Worm (Caenorhabditis elegans): Measurements from ENCODE around the gene Y62F5A.10.

The Y62F5A.10 gene

ce11 chrII:11537606-11538016 lies 16.2 kb downstream of the Y62F5A.10 start:
- TF ChIP-seq M03D4.4 (tag; optimal IDR thresholded peaks at IDR 0.05): peak; percentile 34
- peak; percentile 27 for TF ChIP-seq mls-2 (tag; optimal IDR thresholded peaks at IDR 0.05)
- no peak for TF ChIP-seq nhr-237 (tag; optimal IDR thresholded peaks at IDR 0.05)
- TF ChIP-seq ceh-83 (GFP tag; optimal IDR thresholded peaks at IDR 0.05): peak; percentile 86
- peak; percentile 35 for TF ChIP-seq tbx-8 (GFP tag; optimal IDR thresholded peaks at IDR 0.05)
- peak; percentile 60 for TF ChIP-seq sem-2 (GFP tag; optimal IDR thresholded peaks at IDR 0.05)

DNA sequence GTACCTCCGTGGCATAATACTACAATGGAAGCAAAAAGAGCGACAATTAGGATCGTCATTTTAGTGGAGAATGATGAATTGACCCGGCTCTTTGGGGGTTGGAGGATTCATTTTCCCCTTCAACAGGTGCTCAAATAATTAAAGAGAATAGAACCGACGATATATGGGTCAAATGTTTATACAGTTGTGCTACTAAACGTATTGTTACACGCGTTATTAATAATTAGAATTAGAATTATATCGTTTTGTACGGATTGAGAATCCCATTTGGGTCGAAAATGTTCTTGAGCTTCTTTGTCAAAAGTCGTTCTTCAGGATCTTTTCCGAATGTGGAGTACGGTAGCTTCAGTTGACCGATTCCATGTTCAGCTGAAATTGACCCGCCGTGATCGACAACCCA lies 17.3 kb downstream of the Y62F5A.10 start, which contains the start of gene Y62F5A.9:
Gene Y62F5A.9 (minus strand): TSS at position 101 of the 400 bp plus-strand sequence.
- TF ChIP-seq flh-1 (GFP tag; optimal IDR thresholded peaks at IDR 0.05) (no peak), lsy-2 (tag; optimal IDR thresholded peaks at IDR 0.05) (peak; percentile 4)

DNA sequence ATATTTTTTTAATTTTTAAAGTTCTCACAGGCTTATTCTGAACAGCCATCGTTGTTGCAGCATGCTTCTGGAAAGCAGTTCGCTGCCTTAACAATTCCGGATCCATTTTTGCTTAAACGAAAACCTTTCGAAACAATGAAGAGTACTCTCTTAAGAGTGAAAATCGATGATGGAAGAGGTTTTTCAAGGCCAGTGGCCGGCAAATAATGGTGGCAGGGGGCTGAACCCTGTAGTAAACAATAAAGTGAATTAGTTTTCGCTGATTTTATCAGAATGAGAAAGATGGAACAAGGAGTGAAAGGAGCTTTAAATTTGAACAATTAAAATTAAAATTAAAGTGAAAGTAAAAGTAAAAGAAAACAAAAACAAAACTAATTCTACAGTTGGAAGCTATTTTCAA lies 21.0 kb downstream of the Y62F5A.10 start, which contains the start of gene gtf-2E2:
Gene gtf-2E2 (minus strand): TSS at position 111 of the 400 bp plus-strand sequence.
- no peak for TF ChIP-seq blmp-1 (tag; optimal IDR thresholded peaks at IDR 0.05)
- no peak for TF ChIP-seq nhr-237 (tag; optimal IDR thresholded peaks at IDR 0.05)
- TF ChIP-seq sptf-1 (tag; optimal IDR thresholded peaks at IDR 0.05): peak; percentile 58
- TF ChIP-seq mls-2 (tag; optimal IDR thresholded peaks at IDR 0.05): no peak
- no peak for TF ChIP-seq pha-4 (tag; optimal IDR thresholded peaks at IDR 0.05)
- no peak for TF ChIP-seq ceh-83 (GFP tag; optimal IDR thresholded peaks at IDR 0.05)
- TF ChIP-seq nhr-28 (tag; optimal IDR thresholded peaks at IDR 0.05): no peak
- no peak for TF ChIP-seq nhr-2 (tag; optimal IDR thresholded peaks at IDR 0.05)
- TF ChIP-seq lsy-2 (tag; optimal IDR thresholded peaks at IDR 0.05): peak; percentile 8
- no peak for TF ChIP-seq elt-3 (tag; optimal IDR thresholded peaks at IDR 0.05)
- TF ChIP-seq hlh-1 (tag; optimal IDR thresholded peaks at IDR 0.05): no peak
- TF ChIP-seq ztf-11 (tag; optimal IDR thresholded peaks at IDR 0.05): no peak
- TF ChIP-seq ces-1 (GFP tag; optimal IDR thresholded peaks at IDR 0.05): peak; percentile 59
- no peak for TF ChIP-seq ham-2 (GFP tag; optimal IDR thresholded peaks at IDR 0.05)

DNA sequence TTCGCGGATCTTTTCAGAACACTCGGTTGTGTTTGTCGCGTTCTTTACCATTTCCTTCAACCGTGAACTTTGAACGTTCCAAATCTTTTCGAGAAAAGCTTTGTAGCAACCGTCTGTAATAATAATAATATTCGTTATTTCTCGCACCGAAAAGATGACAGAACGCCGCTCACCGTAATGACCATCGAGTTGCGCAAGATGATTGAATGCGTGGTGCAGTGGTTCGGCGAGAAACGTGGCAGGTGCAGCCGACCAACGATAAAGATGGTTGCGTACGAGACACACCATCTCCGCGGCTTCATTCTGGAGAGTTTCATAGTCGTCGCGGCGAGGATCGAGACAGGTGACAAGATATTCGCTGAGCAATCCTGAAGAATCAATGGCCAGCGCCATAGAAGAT lies 21.6 kb downstream of the Y62F5A.10 start:
- TF ChIP-seq zip-8 (tag; optimal IDR thresholded peaks at IDR 0.05) (peak; percentile 62), nhr-2 (tag; optimal IDR thresholded peaks at IDR 0.05) (peak; percentile 6), mab-5 (tag; optimal IDR thresholded peaks at IDR 0.05) (no peak), cnd-1 (tag; optimal IDR thresholded peaks at IDR 0.05) (peak; percentile 56)

ce11 chrII:11544714-11545113 lies 23.3 kb downstream of the Y62F5A.10 start, which contains the start of gene F54D5.9:
Gene F54D5.9 (minus strand): TSS chrII:11544828.
- TF ChIP-seq unc-120 (tag; optimal IDR thresholded peaks at IDR 0.05; ENCODE audit: poor library complexity, severe bottlenecking) (no peak), cnd-1 (tag; optimal IDR thresholded peaks at IDR 0.05) (no peak), bed-3 (GFP tag; optimal IDR thresholded peaks at IDR 0.05) (no peak), elt-1 (tag; optimal IDR thresholded peaks at IDR 0.05; ENCODE audit: borderline replicate concordance, insufficient read depth) (no peak)

- peak; percentile 83 for TF ChIP-seq ces-1 (GFP tag; optimal IDR thresholded peaks at IDR 0.05)
- TF ChIP-seq unc-62 (GFP tag; optimal IDR thresholded peaks at IDR 0.05): peak; percentile 53
- peak; percentile 82 for TF ChIP-seq ceh-39 (tag; optimal IDR thresholded peaks at IDR 0.05)
- TF ChIP-seq mep-1 (tag; optimal IDR thresholded peaks at IDR 0.05): peak; percentile 95
- TF ChIP-seq unc-120 (tag; optimal IDR thresholded peaks at IDR 0.05; ENCODE audit: poor library complexity, severe bottlenecking): peak; percentile 87
- TF ChIP-seq M03D4.4 (tag; optimal IDR thresholded peaks at IDR 0.05): peak; percentile 74
- peak; percentile 12 for TF ChIP-seq ztf-11 (tag; optimal IDR thresholded peaks at IDR 0.05)
- TF ChIP-seq mls-2 (tag; optimal IDR thresholded peaks at IDR 0.05): peak; percentile 85
- TF ChIP-seq sem-2 (GFP tag; optimal IDR thresholded peaks at IDR 0.05): no peak
- TF ChIP-seq snpc-4 (tag; optimal IDR thresholded peaks at IDR 0.05): no peak
- TF ChIP-seq ham-2 (GFP tag; optimal IDR thresholded peaks at IDR 0.05): peak; percentile 36
- TF ChIP-seq nhr-12 (tag; optimal IDR thresholded peaks at IDR 0.05): peak; percentile 43
- peak; percentile 93 for TF ChIP-seq sptf-1 (tag; optimal IDR thresholded peaks at IDR 0.05)
- TF ChIP-seq bed-3 (GFP tag; optimal IDR thresholded peaks at IDR 0.05): no peak
- TF ChIP-seq nhr-2 (tag; optimal IDR thresholded peaks at IDR 0.05): peak; percentile 35
- TF ChIP-seq drap-1 (GFP tag; optimal IDR thresholded peaks at IDR 0.05): peak; percentile 80
- peak; percentile 35 for TF ChIP-seq elt-3 (tag; optimal IDR thresholded peaks at IDR 0.05)
- TF ChIP-seq lin-13 (tag; optimal IDR thresholded peaks at IDR 0.05): peak; percentile 93
- peak; percentile 70 for TF ChIP-seq cnd-1 (tag; optimal IDR thresholded peaks at IDR 0.05)
- no peak for TF ChIP-seq ceh-83 (GFP tag; optimal IDR thresholded peaks at IDR 0.05)
- peak; percentile 10 for TF ChIP-seq nhr-28 (tag; optimal IDR thresholded peaks at IDR 0.05)
- no peak for TF ChIP-seq tbx-8 (GFP tag; optimal IDR thresholded peaks at IDR 0.05)
- TF ChIP-seq hlh-1 (tag; optimal IDR thresholded peaks at IDR 0.05): peak; percentile 44
- TF ChIP-seq blmp-1 (tag; optimal IDR thresholded peaks at IDR 0.05): no peak
- TF ChIP-seq lsy-2 (tag; optimal IDR thresholded peaks at IDR 0.05): peak; percentile 81
- peak; percentile 98 for TF ChIP-seq pha-4 (tag; optimal IDR thresholded peaks at IDR 0.05)
- no peak for TF ChIP-seq zip-8 (tag; optimal IDR thresholded peaks at IDR 0.05)
- TF ChIP-seq mab-5 (tag; optimal IDR thresholded peaks at IDR 0.05): no peak
- TF ChIP-seq nhr-237 (tag; optimal IDR thresholded peaks at IDR 0.05): peak; percentile 61
Observed at ce11 chrII:11545299-11545951, 24.0 kb downstream of the Y62F5A.10 start, which contains the start of gene dnj-13. Gene dnj-13 (plus strand): TSS chrII:11545701.

Data from whole organism, mixed stage, embryonic.